Worm (Caenorhabditis elegans): ENCODE results near the gene clec-264.
A peak's percentile ranks its signal among the peaks of the same experiment; 100 is the strongest.

Gene clec-264

ce11 chrV:20815842-20816241 is 34.7 kb downstream of the clec-264 start, which contains the start of gene sshk-1 (continued):
- TF ChIP-seq him-1 (tag; optimal IDR thresholded peaks at IDR 0.05) (no peak), egl-44 (GFP tag; IDR thresholded peaks at IDR 0.05) (no peak), Y53F4B.3 (GFP tag; IDR thresholded peaks at IDR 0.05) (no peak), egrh-3 (GFP tag; IDR thresholded peaks at IDR 0.05) (no peak), ceh-79 (tag; optimal IDR thresholded peaks at IDR 0.05) (no peak), snpc-1.3 (tag; optimal IDR thresholded peaks at IDR 0.05; ENCODE audit: insufficient read depth) (no peak)

- TF ChIP-seq B0019.2 (GFP tag; conservative IDR thresholded peaks at IDR 0.05) (no peak), hrde-1 (tag; optimal IDR thresholded peaks at IDR 0.05; ENCODE audit: borderline replicate concordance) (no peak)
Measured at ce11 chrV:20814424-20814823, 36.1 kb downstream of the clec-264 start, which contains the start of gene Y44A6D.7. Gene Y44A6D.7 (plus strand): TSS chrV:20814724.

- TF ChIP-seq ceh-58 (GFP tag; IDR thresholded peaks at IDR 0.05) (no peak), unc-130 (GFP tag; optimal IDR thresholded peaks at IDR 0.05) (no peak), aptf-2 (GFP tag; conservative IDR thresholded peaks at IDR 0.05) (no peak), B0035.1 (tag; optimal IDR thresholded peaks at IDR 0.05) (no peak), madf-10 (tag; optimal IDR thresholded peaks at IDR 0.05) (no peak)
Measured at ce11 chrV:20813646-20814045, 36.9 kb downstream of the clec-264 start.

- TF ChIP-seq Y53G8AR.9 (GFP tag; conservative IDR thresholded peaks at IDR 0.05): no peak
- TF ChIP-seq gei-17 (GFP tag; optimal IDR thresholded peaks at IDR 0.05): no peak
- TF ChIP-seq ztf-28 (GFP tag; IDR thresholded peaks at IDR 0.05): no peak
- TF ChIP-seq ztf-25 (GFP tag; IDR thresholded peaks at IDR 0.05): no peak
- no peak for TF ChIP-seq cebp-2 (GFP tag; IDR thresholded peaks at IDR 0.05)
- no peak for TF ChIP-seq hlh-26 (GFP tag; conservative IDR thresholded peaks at IDR 0.05)
- TF ChIP-seq hlh-12 (tag; optimal IDR thresholded peaks at IDR 0.05): no peak
- no peak for TF ChIP-seq somi-1 (GFP tag; optimal IDR thresholded peaks at IDR 0.05)
- no peak for TF ChIP-seq snpc-4 (GFP tag; optimal IDR thresholded peaks at IDR 0.05)
- no peak for TF ChIP-seq snpc-4 (tag; optimal IDR thresholded peaks at IDR 0.05)
- TF ChIP-seq B0019.2 (GFP tag; conservative IDR thresholded peaks at IDR 0.05): no peak
- TF ChIP-seq lin-54 (GFP tag; optimal IDR thresholded peaks at IDR 0.05): no peak
- TF ChIP-seq ceh-79 (tag; optimal IDR thresholded peaks at IDR 0.05): no peak
- no peak for TF ChIP-seq C06A6.2 (GFP tag; conservative IDR thresholded peaks at IDR 0.05)
- no peak for TF ChIP-seq ZK185.1 (tag; optimal IDR thresholded peaks at IDR 0.05; ENCODE audit: poor library complexity, severe bottlenecking)
Measured at ce11 chrV:20807038-20807437, 43.5 kb downstream of the clec-264 start, which contains the start of gene Y44A6D.6. Gene Y44A6D.6 (plus strand): TSS chrV:20807338.

ce11 chrV:20803464-20803863 is 47.0 kb downstream of the clec-264 start:
- TF ChIP-seq snpc-4 (GFP tag; optimal IDR thresholded peaks at IDR 0.05) (peak; percentile 65), snpc-4 (tag; optimal IDR thresholded peaks at IDR 0.05) (peak; percentile 76 to 96 (median 89)), D2030.7 (GFP tag; IDR thresholded peaks at IDR 0.05) (0 out of 2 replicates have a peak, but pooled peaks have one; percentile 39), snpc-1.1 (tag; optimal IDR thresholded peaks at IDR 0.05; ENCODE audit: insufficient read depth) (peak; percentile 81), hmg-1.2 (GFP tag; IDR thresholded peaks at IDR 0.05) (peak; percentile 78), tbp1 (GFP tag; optimal IDR thresholded peaks at IDR 0.05) (peak; percentile 43), ztf-28 (GFP tag; IDR thresholded peaks at IDR 0.05) (0 out of 2 replicates have a peak, but pooled peaks have one; percentile 52)

ce11 chrV:20802906-20803305 is 47.6 kb downstream of the clec-264 start, which contains the start of gene Y44A6D.5:
Gene Y44A6D.5 (minus strand): TSS chrV:20803006.
- no peak for TF ChIP-seq dpl-1 (GFP tag; optimal IDR thresholded peaks at IDR 0.05)
- no peak for TF ChIP-seq lin-40 (tag; optimal IDR thresholded peaks at IDR 0.05)
- no peak for TF ChIP-seq ceh-91 (GFP tag; IDR thresholded peaks at IDR 0.05)
- TF ChIP-seq bed-2 (GFP tag; IDR thresholded peaks at IDR 0.05): no peak
- no peak for TF ChIP-seq D2030.7 (GFP tag; IDR thresholded peaks at IDR 0.05)
- TF ChIP-seq tlf-1 (GFP tag; optimal IDR thresholded peaks at IDR 0.05): no peak
- TF ChIP-seq F10E7.11 (tag; optimal IDR thresholded peaks at IDR 0.05): no peak
